Worm (Caenorhabditis elegans) whole organism, L4/young adult: Measurements from ENCODE around the gene brf-1.

Experiments
- W03F9.2 ChIP-seq: fragments of 150-350 bp; optimal IDR thresholded peaks from 2 replicates; lab custom pipeline; 2014; ENCODE audit warnings: missing biosample characterization, missing genetic modification characterization
- dao-5 ChIP-seq: sonication (generic microtip); optimal IDR thresholded peaks from 2 replicates; lab custom pipeline; 2016; ENCODE audit warnings: missing genotype, missing genetic modification characterization, moderate library complexity, missing compliant biosample characterization
- him-1 ChIP-seq: sonication (generic microtip); optimal IDR thresholded peaks from 2 replicates; lab custom pipeline; 2016; ENCODE audit warnings: missing genotype, missing genetic modification reagents, missing genetic modification characterization, missing compliant biosample characterization

DNA sequence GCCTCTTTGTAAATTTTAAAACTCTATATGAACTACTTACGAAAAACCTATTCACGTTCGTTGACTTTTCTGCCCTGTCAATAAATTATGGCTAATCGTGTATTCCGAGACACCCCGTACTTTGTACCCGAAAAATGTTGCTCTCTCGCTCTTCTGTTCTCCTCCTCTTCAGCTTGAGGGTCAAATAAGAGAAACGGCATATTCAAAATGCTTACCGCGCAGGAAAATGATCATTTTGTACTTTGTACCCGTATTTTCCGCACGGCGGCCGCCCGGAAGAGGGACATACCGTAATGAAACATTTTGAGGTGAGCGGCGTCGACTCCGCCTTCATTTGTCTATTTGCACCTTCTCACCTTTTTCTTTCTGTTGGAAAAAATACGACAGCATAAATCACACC lies 38.0 kb downstream of the brf-1 start:
- TF ChIP-seq dao-5 (tag; lab: Kevin White, UChicago) (no peak), him-1 (no peak), W03F9.2 (tag; lab: Kevin White, UChicago) (no peak)
